Fruit fly (Drosophila melanogaster) whole organism, embryonic: Measurements from ENCODE around the gene mRpS7.

Source experiments
- Atf6 ChIP-seq: fragments of 200-800 bp; sonication (Bioruptor generic); IDR thresholded peaks from 2 replicates; pipeline ENCODE4 v1.3.6; 2022; ENCODE audit warnings: missing biosample characterization, missing genetic modification characterization
- B-H2 ChIP-seq: fragments of 200-800 bp; sonication (Bioruptor generic); optimal IDR thresholded peaks from 2 replicates; lab custom pipeline; 2018; ENCODE audit warnings: missing biosample characterization, mild to moderate bottlenecking, missing genetic modification characterization
- CG10267 ChIP-seq: fragments of 200-800 bp; sonication (Bioruptor generic); optimal IDR thresholded peaks from 2 replicates; lab custom pipeline; 2018; ENCODE audit warnings: missing biosample characterization, mild to moderate bottlenecking, missing genetic modification characterization, moderate library complexity
- CG11247 ChIP-seq: fragments of 200-800 bp; sonication (Bioruptor generic); IDR thresholded peaks from 2 replicates; pipeline ENCODE4 v1.3.6; 2022; ENCODE audit warnings: missing biosample characterization, missing genetic modification characterization
- CG12942 ChIP-seq: fragments of 200-800 bp; sonication (Bioruptor generic); optimal IDR thresholded peaks from 3 replicates; lab custom pipeline; 2016; ENCODE audit warnings: missing biosample characterization, missing genetic modification characterization
- CG1603 ChIP-seq: fragments of 200-800 bp; sonication (Bioruptor generic); optimal IDR thresholded peaks from 2 replicates; lab custom pipeline; 2019; ENCODE audit warnings: missing biosample characterization, mild to moderate bottlenecking, missing genetic modification characterization, moderate library complexity
- CG16863 ChIP-seq: fragments of 200-800 bp; sonication (Bioruptor generic); optimal IDR thresholded peaks from 3 replicates; lab custom pipeline; 2016; ENCODE audit warnings: missing biosample characterization, missing genetic modification characterization
- CG17802 ChIP-seq: fragments of 200-800 bp; sonication (Bioruptor generic); optimal IDR thresholded peaks from 2 replicates; lab custom pipeline; 2018; ENCODE audit warnings: missing biosample characterization, mild to moderate bottlenecking, missing genetic modification characterization, moderate library complexity
- CG1832 ChIP-seq: fragments of 200-800 bp; sonication (Bioruptor generic); optimal IDR thresholded peaks from 2 replicates; lab custom pipeline; 2017; ENCODE audit warnings: missing biosample characterization, mild to moderate bottlenecking, missing genetic modification characterization, inconsistent platforms
- CG3407 ChIP-seq: fragments of 200-800 bp; sonication (Bioruptor generic); optimal IDR thresholded peaks from 2 replicates; lab custom pipeline; 2018; ENCODE audit warnings: missing biosample characterization, mild to moderate bottlenecking, missing genetic modification characterization
- CG34224 ChIP-seq: fragments of 200-800 bp; sonication (Bioruptor generic); IDR thresholded peaks from 3 replicates; pipeline ENCODE4 v1.3.6; 2022; ENCODE audit warnings: missing biosample characterization, missing genetic modification characterization; ENCODE audit not compliant: partially characterized antibody
- CG34376 ChIP-seq: fragments of 200-800 bp; sonication (Bioruptor generic); optimal IDR thresholded peaks from 2 replicates; lab custom pipeline; 2018; ENCODE audit warnings: missing biosample characterization, mild to moderate bottlenecking, missing genetic modification characterization
- CG42726 ChIP-seq: fragments of 200-800 bp; sonication (Bioruptor generic); IDR thresholded peaks from 2 replicates; pipeline ENCODE4 v1.3.6; 2022; ENCODE audit warnings: missing biosample characterization, missing genetic modification characterization; ENCODE audit not compliant: partially characterized antibody
- CG5953 ChIP-seq: fragments of 200-800 bp; sonication (Bioruptor generic); IDR thresholded peaks from 2 replicates; pipeline ENCODE4 v1.3.6; 2022; ENCODE audit warnings: missing biosample characterization, missing genetic modification characterization
- CG6654 ChIP-seq: fragments of 200-800 bp; sonication (Bioruptor generic); optimal IDR thresholded peaks from 2 replicates; lab custom pipeline; 2017; ENCODE audit warnings: missing biosample characterization, mild to moderate bottlenecking, missing genetic modification characterization
- CHES-1-like ChIP-seq: fragments of 200-800 bp; sonication (Bioruptor generic); optimal IDR thresholded peaks from 2 replicates; lab custom pipeline; 2016; ENCODE audit warnings: missing biosample characterization, missing genetic modification characterization
- E2f2 ChIP-seq: fragments of 200-800 bp; sonication (Bioruptor generic); IDR thresholded peaks from 2 replicates; pipeline ENCODE4 v1.3.6; 2022; ENCODE audit warnings: missing biosample characterization, missing genetic modification characterization
- H2.0 ChIP-seq: fragments of 200-800 bp; sonication (Bioruptor generic); IDR thresholded peaks from 2 replicates; pipeline ENCODE4 v1.3.6; 2022; ENCODE audit warnings: missing biosample characterization, missing genetic modification characterization
- HLH4C ChIP-seq: fragments of 200-800 bp; sonication (Bioruptor generic); IDR thresholded peaks from 3 replicates; pipeline ENCODE4 v1.3.6; 2022; ENCODE audit warnings: missing biosample characterization, missing genetic modification characterization; ENCODE audit not compliant: partially characterized antibody
- Hmr ChIP-seq: fragments of 200-800 bp; sonication (Bioruptor generic); optimal IDR thresholded peaks from 3 replicates; lab custom pipeline; 2017; ENCODE audit warnings: mild to moderate bottlenecking, missing biosample characterization, missing genetic modification reagents, missing genetic modification characterization
- Med ChIP-seq: fragments of 200-800 bp; sonication (Bioruptor generic); peaks from one replicate; lab custom pipeline; 2016; ENCODE audit warnings: missing biosample characterization, missing genetic modification characterization, mild to moderate bottlenecking, inconsistent platforms, moderate library complexity
- NC2α ChIP-seq: fragments of 200-800 bp; sonication (Bioruptor generic); optimal IDR thresholded peaks from 2 replicates; lab custom pipeline; 2016; ENCODE audit warnings: missing biosample characterization, missing genetic modification characterization
- Nf-YB ChIP-seq: fragments of 200-800 bp; sonication (Bioruptor generic); optimal IDR thresholded peaks from 3 replicates; lab custom pipeline; 2019; ENCODE audit warnings: missing biosample characterization, mild to moderate bottlenecking, missing genetic modification characterization, moderate library complexity
- Nf-YC ChIP-seq: fragments of 200-800 bp; optimal IDR thresholded peaks from 3 replicates; lab custom pipeline; 2019; ENCODE audit warnings: missing biosample characterization, mild to moderate bottlenecking, missing genetic modification characterization, moderate library complexity
- Sin3A ChIP-seq: fragments of >200 bp; optimal IDR thresholded peaks from 2 replicates; lab custom pipeline; 2018
- Spps ChIP-seq: fragments of 200-800 bp; sonication (Bioruptor generic); optimal IDR thresholded peaks from 2 replicates; lab custom pipeline; 2018; ENCODE audit warnings: missing biosample characterization, mild to moderate bottlenecking, missing genetic modification characterization
- Ssrp ChIP-seq: fragments of 200-800 bp; sonication (Bioruptor generic); optimal IDR thresholded peaks from 2 replicates; lab custom pipeline; 2018; ENCODE audit warnings: missing biosample characterization, mild to moderate bottlenecking, missing genetic modification characterization, moderate library complexity
- Trl ChIP-seq, 3 experiments: fragments of >200 bp in 2 of 3; fragments of 200-800 bp in 1 of 3; sonication (Bioruptor generic) in 1 of 3; optimal IDR thresholded peaks; 2 replicates in 1 of 3; 3 replicates in 2 of 3; lab custom pipeline; 2016 to 2017; ENCODE audit warnings: missing biosample characterization in 1 of 3, missing genetic modification characterization in 1 of 3
- Xrp1 ChIP-seq: fragments of 200-800 bp; sonication (Bioruptor generic); IDR thresholded peaks from 2 replicates; pipeline ENCODE4 v1.3.6; 2022; ENCODE audit warnings: missing biosample characterization, missing genetic modification characterization
- ac ChIP-seq: fragments of 200-800 bp; sonication (Bioruptor generic); optimal IDR thresholded peaks from 3 replicates; lab custom pipeline; 2017; ENCODE audit warnings: missing biosample characterization, mild to moderate bottlenecking, missing genetic modification characterization
- bigmax ChIP-seq: fragments of 200-800 bp; sonication (Bioruptor generic); optimal IDR thresholded peaks from 2 replicates; lab custom pipeline; 2018; ENCODE audit warnings: missing biosample characterization, mild to moderate bottlenecking, missing genetic modification characterization
- cg ChIP-seq: fragments of 200-800 bp; sonication (Bioruptor generic); optimal IDR thresholded peaks from 3 replicates; lab custom pipeline; 2019; ENCODE audit warnings: missing biosample characterization, mild to moderate bottlenecking, missing genetic modification characterization, moderate library complexity
- chinmo ChIP-seq: fragments of 200-800 bp; sonication (Bioruptor generic); IDR thresholded peaks from 4 replicates; pipeline ENCODE4 v1.3.6; 2022; ENCODE audit warnings: missing biosample characterization, missing genetic modification characterization; ENCODE audit not compliant: partially characterized antibody
- fd102C ChIP-seq: fragments of 200-800 bp; sonication (Bioruptor generic); optimal IDR thresholded peaks from 2 replicates; lab custom pipeline; 2018; ENCODE audit warnings: missing biosample characterization, mild to moderate bottlenecking, missing genetic modification characterization, moderate library complexity
- fd96Cb ChIP-seq: fragments of 200-800 bp; sonication (Bioruptor generic); optimal IDR thresholded peaks from 2 replicates; lab custom pipeline; 2018; ENCODE audit warnings: missing biosample characterization, mild to moderate bottlenecking, missing genetic modification characterization, moderate library complexity
- gcm2 ChIP-seq: fragments of 200-800 bp; sonication (Bioruptor generic); optimal IDR thresholded peaks from 2 replicates; lab custom pipeline; 2016; ENCODE audit warnings: missing biosample characterization, missing genetic modification characterization
- gfzf ChIP-seq: fragments of 200-800 bp; sonication (Bioruptor generic); optimal IDR thresholded peaks from 2 replicates; lab custom pipeline; 2016; ENCODE audit warnings: missing biosample characterization, mild to moderate bottlenecking, missing genetic modification characterization, moderate library complexity
- luna ChIP-seq: fragments of 200-800 bp; sonication (Bioruptor generic); optimal IDR thresholded peaks from 2 replicates; lab custom pipeline; 2016; ENCODE audit warnings: missing biosample characterization, missing genetic modification characterization
- p53 ChIP-seq: fragments of 200-800 bp; sonication (Bioruptor generic); optimal IDR thresholded peaks from 2 replicates; lab custom pipeline; 2016; ENCODE audit warnings: missing biosample characterization, missing genetic modification characterization
- phol ChIP-seq: fragments of 200-800 bp; sonication (Bioruptor generic); optimal IDR thresholded peaks from 3 replicates; lab custom pipeline; 2018; ENCODE audit warnings: missing biosample characterization, mild to moderate bottlenecking, missing genetic modification characterization, moderate library complexity
- prd ChIP-seq, 3 experiments: fragments of >200 bp in 2 of 3; fragments of 200-800 bp in 1 of 3; sonication (Bioruptor generic) in 1 of 3; optimal IDR thresholded peaks in 2 of 3; IDR thresholded peaks in 1 of 3; 2 replicates in 2 of 3; 3 replicates in 1 of 3; pipeline versions ENCODE4 v1.3.6 to Lab custom; 2017 to 2022; ENCODE audit warnings: missing biosample characterization in 1 of 3, missing genetic modification characterization in 1 of 3
- pros ChIP-seq: fragments of 200-800 bp; sonication (Bioruptor generic); optimal IDR thresholded peaks from 3 replicates; lab custom pipeline; 2019; ENCODE audit warnings: missing biosample characterization, mild to moderate bottlenecking, missing genetic modification characterization, moderate library complexity
- seq ChIP-seq: fragments of 200-800 bp; sonication (Bioruptor generic); IDR thresholded peaks from 2 replicates; pipeline ENCODE4 v1.3.6; 2022; ENCODE audit warnings: missing biosample characterization, missing genetic modification characterization
- tgo ChIP-seq: fragments of 200-800 bp; sonication (Bioruptor generic); IDR thresholded peaks from 3 replicates; pipeline ENCODE4 v1.3.6; 2022; ENCODE audit warnings: missing biosample characterization, missing genetic modification characterization
- vfl ChIP-seq: fragments of 200-800 bp; sonication (Bioruptor generic); optimal IDR thresholded peaks from 2 replicates; lab custom pipeline; 2016; ENCODE audit warnings: missing biosample characterization, missing genetic modification characterization
- zen2 ChIP-seq: fragments of 200-800 bp; sonication (Bioruptor generic); IDR thresholded peaks from 3 replicates; pipeline ENCODE4 v1.3.6; 2022; ENCODE audit warnings: missing biosample characterization, missing genetic modification characterization; ENCODE audit not compliant: partially characterized antibody

The mRpS7 gene

DNA sequence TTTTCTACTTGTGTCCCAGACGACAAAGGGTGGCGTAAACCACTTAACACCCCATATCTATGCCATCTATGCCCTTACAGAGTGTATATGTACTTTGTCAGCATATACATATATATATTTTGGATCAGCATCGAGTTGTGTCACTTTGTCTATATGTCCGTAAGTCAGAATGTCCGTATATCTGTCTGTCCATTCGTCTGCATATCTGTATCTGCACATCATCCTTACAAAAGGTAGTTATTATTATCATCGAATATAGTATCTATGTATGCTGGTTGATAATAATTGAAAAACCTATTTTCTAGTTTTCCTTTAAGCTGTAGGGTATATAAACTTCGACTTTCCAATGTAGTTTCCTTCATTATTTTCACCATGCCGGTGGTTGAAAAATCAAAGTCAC, 35.3 kb upstream of the mRpS7 start (continued):
- TF ChIP-seq fd96Cb (peak; percentile 7), prd (optimal IDR thresholded peaks at IDR 0.05; lab: Kevin White, UChicago) (no peak), prd (GFP tag; IDR thresholded peaks at IDR 0.05; lab: Robert Waterston, UW) (no peak), gcm2 (GFP tag; lab: Kevin White, UChicago) (no peak), Spps (no peak), CG12942 (GFP tag; lab: Kevin White, UChicago) (no peak), zen2 (no peak), CG5953 (GFP tag; lab: Robert Waterston, UW) (no peak), NC2α (no peak), CG1603 (tag; lab: Kevin White, UChicago) (no peak), ac (GFP tag; lab: Kevin White, UChicago) (no peak), Atf6 (GFP tag; lab: Robert Waterston, UW) (no peak), vfl (no peak), CG34224 (GFP tag; lab: Robert Waterston, UW) (no peak), Xrp1 (peak; percentile 39; the same call in 1 of the 2 replicates), H2.0 (GFP tag; lab: Robert Waterston, UW) (no peak), CG10267 (peak; percentile 25), CG16863 (GFP tag; lab: Kevin White, UChicago) (no peak), Med (GFP tag; lab: Kevin White, UChicago) (peak; percentile 61), CG42726 (GFP tag; lab: Robert Waterston, UW) (no peak), HLH4C (GFP tag; lab: Robert Waterston, UW) (no peak), B-H2 (GFP tag; lab: Kevin White, UChicago) (no peak), E2f2 (GFP tag; lab: Robert Waterston, UW) (no peak), CG3407 (no peak), phol (tag; lab: Kevin White, UChicago) (peak; percentile 45), CG34376 (no peak), fd102C (GFP tag; lab: Kevin White, UChicago) (no peak), CHES-1-like (GFP tag; lab: Kevin White, UChicago) (no peak)

- TF ChIP-seq pros (GFP tag; lab: Kevin White, UChicago) (peak; percentile 86), Hmr (no peak), Sin3A (lab: Kevin White, UChicago) (no peak), CG17802 (no peak), gfzf (GFP tag; lab: Kevin White, UChicago) (no peak), chinmo (GFP tag; lab: Robert Waterston, UW) (no peak), CG6654 (GFP tag; lab: Kevin White, UChicago) (no peak), CG1832 (GFP tag; lab: Kevin White, UChicago) (no peak), tgo (no peak), bigmax (GFP tag; lab: Kevin White, UChicago) (no peak), cg (no peak), Trl (optimal IDR thresholded peaks at IDR 0.05; lab: Kevin White, UChicago) (peak; percentile 45 to 50), Trl (GFP tag; optimal IDR thresholded peaks at IDR 0.05; lab: Kevin White, UChicago) (no peak), p53 (no peak), Ssrp (tag; lab: Kevin White, UChicago) (no peak), Nf-YC (tag; lab: Kevin White, UChicago) (peak; percentile 97), luna (GFP tag; lab: Kevin White, UChicago) (no peak), CG11247 (GFP tag; lab: Robert Waterston, UW) (no peak), seq (peak; percentile 67; the same call in 1 of the 2 replicates), Nf-YB (GFP tag; lab: Kevin White, UChicago) (peak; percentile 96)
These were observed 32.6 kb upstream of the mRpS7 start, which contains the start of gene CG34367 for dm6 chr2L:10353871-10354270. TSS of gene CG34367 (minus strand) at chr2L:10353905.
